Worm (Caenorhabditis elegans) whole organism, young adult: ENCODE measurements around the gene fbxb-77.

ENCODE experiments used
- C17E4.6 ChIP-seq: fragments of 200-800 bp; sonication (Bioruptor generic); IDR thresholded peaks from 2 replicates; pipeline ENCODE4 v1.3.6; 2022; ENCODE audit warnings: missing genetic modification reagents, missing genetic modification characterization, missing compliant biosample characterization
- F22D6.2 ChIP-seq: sonication (generic microtip); optimal IDR thresholded peaks from 2 replicates; lab custom pipeline; 2016; ENCODE audit warnings: mild to moderate bottlenecking, missing genetic modification characterization, missing compliant biosample characterization
- F23B12.7 ChIP-seq: sonication (generic microtip); optimal IDR thresholded peaks from 2 replicates; lab custom pipeline; 2017; ENCODE audit warnings: missing genetic modification characterization, mild to moderate bottlenecking, missing compliant biosample characterization, antibody characterized with exemption, moderate library complexity; ENCODE audit not compliant: insufficient read depth
- F39B2.1 ChIP-seq: fragments of 200-800 bp; sonication (Bioruptor generic); IDR thresholded peaks from 2 replicates; pipeline ENCODE4 v1.3.6; 2022; ENCODE audit warnings: missing genetic modification reagents, missing genetic modification characterization, missing compliant biosample characterization
- F49E8.2 ChIP-seq: sonication (generic microtip); optimal IDR thresholded peaks from 3 replicates; lab custom pipeline; 2017; ENCODE audit warnings: missing genetic modification characterization, mild to moderate bottlenecking, missing compliant biosample characterization, antibody characterized with exemption, moderate library complexity; ENCODE audit not compliant: insufficient read depth
- F52B5.7 ChIP-seq: sonication (generic microtip); optimal IDR thresholded peaks from 2 replicates; lab custom pipeline; 2016; ENCODE audit warnings: mild to moderate bottlenecking, missing genetic modification characterization, missing compliant biosample characterization
- F57A8.1 ChIP-seq: fragments of 200-800 bp; sonication (Bioruptor generic); optimal IDR thresholded peaks from 2 replicates; lab custom pipeline; 2018; ENCODE audit warnings: mild to moderate bottlenecking, missing genetic modification characterization, moderate library complexity, missing compliant biosample characterization
- Y67H2A.10 ChIP-seq: fragments of 200-800 bp; sonication (Bioruptor generic); conservative IDR thresholded peaks from 2 replicates; pipeline ENCODE4 v1.3.6; 2022; ENCODE audit warnings: missing genetic modification reagents, missing genetic modification characterization, missing compliant biosample characterization
- atf-7 ChIP-seq: sonication (generic microtip); optimal IDR thresholded peaks from 2 replicates; lab custom pipeline; 2017; ENCODE audit warnings: mild to moderate bottlenecking, missing genetic modification characterization, missing compliant biosample characterization
- athp-1 ChIP-seq: sonication (generic microtip); optimal IDR thresholded peaks from 2 replicates; lab custom pipeline; 2017; ENCODE audit warnings: mild to moderate bottlenecking, missing genetic modification characterization, missing compliant biosample characterization
- attf-3 ChIP-seq: fragments of 200-800 bp; sonication (Bioruptor generic); conservative IDR thresholded peaks from 2 replicates; pipeline ENCODE4 v1.3.6; 2022; ENCODE audit warnings: missing genetic modification reagents, missing genetic modification characterization, missing compliant biosample characterization
- attf-5 ChIP-seq: fragments of 200-800 bp; sonication (Bioruptor generic); optimal IDR thresholded peaks from 2 replicates; lab custom pipeline; 2018; ENCODE audit warnings: mild to moderate bottlenecking, missing genetic modification characterization, missing compliant biosample characterization
- attf-6 ChIP-seq: fragments of 200-800 bp; sonication (Bioruptor generic); IDR thresholded peaks from 2 replicates; pipeline ENCODE4 v1.3.6; 2022; ENCODE audit warnings: missing genetic modification reagents, missing genetic modification characterization, missing compliant biosample characterization
- bed-1 ChIP-seq: fragments of 200-800 bp; sonication (Bioruptor generic); IDR thresholded peaks from 2 replicates; pipeline ENCODE4 v1.3.6; 2022; ENCODE audit warnings: missing genetic modification reagents, missing genetic modification characterization, missing compliant biosample characterization
- ccch-3 ChIP-seq: fragments of 200-800 bp; sonication (Bioruptor generic); optimal IDR thresholded peaks from 2 replicates; lab custom pipeline; 2018; ENCODE audit warnings: mild to moderate bottlenecking, missing genetic modification characterization, missing compliant biosample characterization
- ceh-40 ChIP-seq: fragments of 200-800 bp; sonication (Bioruptor generic); IDR thresholded peaks from 2 replicates; pipeline ENCODE4 v1.3.6; 2022; ENCODE audit warnings: missing genetic modification characterization, missing compliant biosample characterization
- ceh-58 ChIP-seq: fragments of 200-800 bp; sonication (Bioruptor generic); IDR thresholded peaks from 2 replicates; pipeline ENCODE4 v1.3.6; 2022; ENCODE audit warnings: missing genetic modification characterization, missing compliant biosample characterization
- chd-7 ChIP-seq: sonication (generic microtip); optimal IDR thresholded peaks from 2 replicates; lab custom pipeline; 2016; ENCODE audit warnings: mild to moderate bottlenecking, missing genetic modification characterization, moderate library complexity, missing compliant biosample characterization
- dox-1 ChIP-seq: fragments of 200-800 bp; sonication (Bioruptor generic); IDR thresholded peaks from 2 replicates; pipeline ENCODE4 v1.3.6; 2022; ENCODE audit warnings: missing genetic modification reagents, missing genetic modification characterization, missing compliant biosample characterization
- dpl-1 ChIP-seq: fragments of 150-350 bp; optimal IDR thresholded peaks from 2 replicates; lab custom pipeline; 2014; ENCODE audit warnings: missing biosample characterization, missing genetic modification reagents, missing genetic modification characterization
- ekl-4 ChIP-seq: fragments of 200-800 bp; sonication (Bioruptor generic); IDR thresholded peaks from 2 replicates; pipeline ENCODE4 v1.3.6; 2022; ENCODE audit warnings: missing genetic modification reagents, missing genetic modification characterization, missing compliant biosample characterization
- gei-17 ChIP-seq: fragments of 200-800 bp; sonication (Bioruptor generic); optimal IDR thresholded peaks from 2 replicates; lab custom pipeline; 2018; ENCODE audit warnings: mild to moderate bottlenecking, missing genetic modification characterization, missing compliant biosample characterization
- hlh-12 ChIP-seq: sonication (generic microtip); optimal IDR thresholded peaks from 2 replicates; lab custom pipeline; 2016; ENCODE audit warnings: missing genetic modification characterization, missing compliant biosample characterization
- hlh-26 ChIP-seq: fragments of 200-800 bp; sonication (Bioruptor generic); conservative IDR thresholded peaks from 2 replicates; pipeline ENCODE4 v1.3.6; 2022; ENCODE audit warnings: missing genetic modification reagents, missing genetic modification characterization, missing compliant biosample characterization
- hmg-1.2 ChIP-seq: fragments of 200-800 bp; sonication (Bioruptor generic); IDR thresholded peaks from 2 replicates; pipeline ENCODE4 v1.3.6; 2022; ENCODE audit warnings: missing genetic modification reagents, missing genetic modification characterization, missing compliant biosample characterization
- lin-26 ChIP-seq: fragments of 200-800 bp; sonication (Bioruptor generic); IDR thresholded peaks from 2 replicates; pipeline ENCODE4 v1.3.6; 2022; ENCODE audit warnings: missing genetic modification reagents, missing genetic modification characterization, missing compliant biosample characterization
- lin-54 ChIP-seq: fragments of 200-800 bp; sonication (Bioruptor generic); optimal IDR thresholded peaks from 2 replicates; lab custom pipeline; 2018; ENCODE audit warnings: mild to moderate bottlenecking, missing genetic modification characterization, missing compliant biosample characterization
- lsl-1 ChIP-seq: fragments of 200-800 bp; sonication (Bioruptor generic); optimal IDR thresholded peaks from 2 replicates; lab custom pipeline; 2018; ENCODE audit warnings: mild to moderate bottlenecking, missing genetic modification characterization, moderate library complexity, missing compliant biosample characterization
- lsy-27 ChIP-seq: sonication (generic microtip); optimal IDR thresholded peaks from 2 replicates; lab custom pipeline; 2017; ENCODE audit warnings: missing genetic modification characterization, mild to moderate bottlenecking, missing compliant biosample characterization, antibody characterized with exemption, missing genotype, borderline replicate concordance; ENCODE audit not compliant: insufficient read depth
- madf-10 ChIP-seq: sonication (generic microtip); optimal IDR thresholded peaks from 2 replicates; lab custom pipeline; 2016; ENCODE audit warnings: mild to moderate bottlenecking, missing genetic modification characterization, missing compliant biosample characterization
- madf-6 ChIP-seq: fragments of 200-800 bp; sonication (Bioruptor generic); IDR thresholded peaks from 2 replicates; pipeline ENCODE4 v1.3.6; 2022; ENCODE audit warnings: missing genetic modification reagents, missing genetic modification characterization, missing compliant biosample characterization
- mcd-1 ChIP-seq: fragments of 200-800 bp; sonication (Bioruptor generic); IDR thresholded peaks from 2 replicates; pipeline ENCODE4 v1.3.6; 2022; ENCODE audit warnings: missing genetic modification reagents, missing genetic modification characterization, missing compliant biosample characterization
- mes-4 ChIP-seq: sonication (generic microtip); optimal IDR thresholded peaks from 2 replicates; lab custom pipeline; 2016; ENCODE audit warnings: missing genotype, missing genetic modification characterization, missing compliant biosample characterization
- pbrm-1 ChIP-seq: fragments of 200-800 bp; sonication (Bioruptor generic); IDR thresholded peaks from 2 replicates; pipeline ENCODE4 v1.3.6; 2022; ENCODE audit warnings: missing genetic modification reagents, missing genetic modification characterization, missing compliant biosample characterization
- sea-2 ChIP-seq: fragments of 200-800 bp; sonication (Bioruptor generic); IDR thresholded peaks from 2 replicates; pipeline ENCODE4 v1.3.6; 2022; ENCODE audit warnings: missing genetic modification characterization, missing compliant biosample characterization
- snpc-4 ChIP-seq, 5 experiments: fragments of 150-350 bp in 1 of 5; sonication (generic microtip) in 4 of 5; optimal IDR thresholded peaks; 2 replicates each; lab custom pipeline; 2014 to 2018; ENCODE audit warnings: missing genetic modification characterization in 5 of 5, missing biosample characterization in 3 of 5, antibody characterized with exemption in 2 of 5, mild to moderate bottlenecking in 2 of 5, missing compliant biosample characterization in 2 of 5, missing genotype in 2 of 5, moderate library complexity in 2 of 5, missing genetic modification reagents in 1 of 5
- sptf-2 ChIP-seq: fragments of 200-800 bp; sonication (Bioruptor generic); optimal IDR thresholded peaks from 2 replicates; lab custom pipeline; 2018; ENCODE audit warnings: mild to moderate bottlenecking, missing genetic modification characterization, missing compliant biosample characterization
- xnd-1 ChIP-seq: sonication (generic microtip); optimal IDR thresholded peaks from 2 replicates; lab custom pipeline; 2016; ENCODE audit warnings: missing genotype, missing genetic modification reagents, missing genetic modification characterization, missing compliant biosample characterization
- zfh-2 ChIP-seq: fragments of 200-800 bp; sonication (Bioruptor generic); conservative IDR thresholded peaks from 2 replicates; pipeline ENCODE4 v1.3.6; 2022; ENCODE audit warnings: missing genetic modification reagents, missing genetic modification characterization, missing compliant biosample characterization
- ztf-18 ChIP-seq: sonication (generic microtip); optimal IDR thresholded peaks from 2 replicates; lab custom pipeline; 2016; ENCODE audit warnings: missing genotype, mild to moderate bottlenecking, missing genetic modification characterization, missing compliant biosample characterization
- ztf-3 ChIP-seq: fragments of 200-800 bp; sonication (Bioruptor generic); optimal IDR thresholded peaks from 2 replicates; lab custom pipeline; 2018; ENCODE audit warnings: mild to moderate bottlenecking, missing genetic modification characterization, missing compliant biosample characterization
- ztf-6 ChIP-seq: fragments of 200-800 bp; sonication (Bioruptor generic); IDR thresholded peaks from 2 replicates; pipeline ENCODE4 v1.3.6; 2022; ENCODE audit warnings: missing genetic modification reagents, missing genetic modification characterization, missing compliant biosample characterization

fbxb-77 gene

DNA sequence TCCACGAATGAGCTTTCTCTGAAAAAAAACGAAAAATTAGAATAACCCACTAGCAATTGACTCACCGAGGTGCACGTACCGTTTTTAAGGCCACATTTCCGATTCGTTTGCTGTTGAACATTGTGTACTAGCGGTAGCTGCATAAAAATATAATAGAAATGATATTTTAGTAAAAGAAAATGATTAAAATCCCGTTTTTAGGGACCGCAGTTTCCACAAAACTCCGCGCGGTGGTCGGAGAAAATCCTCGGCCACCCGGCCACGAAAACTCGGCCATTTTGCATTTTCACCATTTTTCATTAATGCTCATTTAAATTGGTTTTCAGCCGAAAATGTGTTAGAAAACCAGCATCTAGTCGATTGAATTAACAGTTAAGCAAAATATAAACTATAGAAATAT, 43.6 kb downstream of the fbxb-77 start, which contains the start of gene yars-2 (continued):
- TF ChIP-seq dpl-1 (GFP tag; lab: Kevin White, UChicago) (no peak), lsy-27 (tag; lab: Kevin White, UChicago) (no peak), atf-7 (tag; lab: Kevin White, UChicago) (no peak), pbrm-1 (GFP tag; lab: Robert Waterston, UW) (no peak), F39B2.1 (GFP tag; lab: Robert Waterston, UW) (no peak), attf-6 (no peak), bed-1 (no peak), F49E8.2 (no peak), C17E4.6 (GFP tag; lab: Robert Waterston, UW) (peak; percentile 43; the same call in 1 of the 2 replicates), F22D6.2 (tag; lab: Kevin White, UChicago) (no peak), hlh-12 (tag; lab: Kevin White, UChicago) (no peak), hmg-1.2 (peak; percentile 35; the same call in 1 of the 2 replicates), dox-1 (peak; percentile 73), hlh-26 (GFP tag; lab: Robert Waterston, UW) (no peak), Y67H2A.10 (no peak), sptf-2 (GFP tag; lab: Kevin White, UChicago) (no peak), F23B12.7 (tag; lab: Kevin White, UChicago) (peak; percentile 15), ceh-58 (no peak), madf-6 (peak; percentile 32), gei-17 (GFP tag; lab: Kevin White, UChicago) (no peak), lin-54 (GFP tag; lab: Kevin White, UChicago) (peak; percentile 23), lsl-1 (peak; percentile 27), athp-1 (tag; lab: Kevin White, UChicago) (peak; percentile 54), ztf-6 (0 out of 2 replicates have a peak, but pooled peaks have one; percentile 41), ztf-3 (no peak), F57A8.1 (GFP tag; lab: Kevin White, UChicago) (no peak), attf-5 (GFP tag; lab: Kevin White, UChicago) (peak; percentile 25)
- TF ChIP-seq, all 124 proteins: peak for 17

DNA sequence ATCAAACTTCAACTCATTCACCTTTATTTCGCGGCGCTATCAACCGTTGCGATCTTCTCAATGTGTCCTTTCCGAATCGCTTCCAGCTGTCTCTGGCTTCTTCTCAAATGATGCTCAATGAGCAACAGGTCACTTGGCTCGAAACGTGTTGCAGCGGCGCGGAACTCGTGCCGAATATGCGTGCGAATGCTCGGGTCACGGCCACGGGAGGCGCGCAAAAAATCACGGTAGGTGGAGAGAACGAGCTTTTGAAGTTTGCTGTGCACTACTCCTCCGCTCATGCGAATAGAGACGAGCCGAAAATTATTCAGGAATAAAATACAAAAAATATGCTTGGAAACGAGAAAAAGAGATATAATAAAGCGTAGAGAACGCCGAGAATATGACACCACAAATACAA, 45.5 kb downstream of the fbxb-77 start, which contains the start of gene cif-1:
Gene cif-1, minus strand, starts transcription at position 297 of the 400 bp plus-strand sequence.
- peak; percentile 18 for TF ChIP-seq mes-4 (tag; lab: Kevin White, UChicago)
- peak; percentile 71 for TF ChIP-seq F52B5.7 (tag; lab: Kevin White, UChicago)
- TF ChIP-seq xnd-1 (tag; lab: Kevin White, UChicago): peak; percentile 0
- peak; percentile 77 for TF ChIP-seq zfh-2 (GFP tag; lab: Robert Waterston, UW)
- TF ChIP-seq attf-3 (GFP tag; lab: Robert Waterston, UW): no peak
- TF ChIP-seq ccch-3 (GFP tag; lab: Kevin White, UChicago): no peak
- TF ChIP-seq ztf-18 (tag; lab: Kevin White, UChicago): no peak
- TF ChIP-seq ceh-58: 0 out of 2 replicates have a peak, but pooled peaks have one; percentile 36
- TF ChIP-seq sptf-2 (GFP tag; lab: Kevin White, UChicago): no peak
- TF ChIP-seq ekl-4 (GFP tag; lab: Robert Waterston, UW): peak; percentile 46; the same call in 1 of the 2 replicates
- TF ChIP-seq C17E4.6 (GFP tag; lab: Robert Waterston, UW): no peak
- TF ChIP-seq chd-7: peak; percentile 55
- no peak for TF ChIP-seq ceh-40 (GFP tag; lab: Robert Waterston, UW)
- peak; percentile 34 for TF ChIP-seq mcd-1
- no peak for TF ChIP-seq madf-10 (tag; lab: Kevin White, UChicago)
- TF ChIP-seq dox-1: peak; percentile 53; the same call in 1 of the 2 replicates
- TF ChIP-seq snpc-4 (GFP tag; optimal IDR thresholded peaks at IDR 0.05; lab: Kevin White, UChicago): no peak
- no peak for TF ChIP-seq snpc-4 (tag; optimal IDR thresholded peaks at IDR 0.05; lab: Kevin White, UChicago)
- TF ChIP-seq sea-2 (GFP tag; lab: Robert Waterston, UW): no peak
- 0 out of 2 replicates have a peak, but pooled peaks have one; percentile 53 for TF ChIP-seq lin-26 (GFP tag; lab: Robert Waterston, UW)
- TF ChIP-seq madf-6: peak; percentile 53
